Worm (Caenorhabditis elegans) whole organism, L1 larva: Measurements from ENCODE around the gene Y75B8A.63.

Source experiments
- C16A3.4 ChIP-seq: fragments of 150-350 bp; optimal IDR thresholded peaks from 2 replicates; lab custom pipeline; 2014; ENCODE audit warnings: missing biosample characterization, missing genetic modification characterization
- F16B12.6 ChIP-seq: fragments of 150-350 bp; optimal IDR thresholded peaks from 2 replicates; lab custom pipeline; 2014; ENCODE audit warnings: missing biosample characterization, missing genetic modification characterization
- aha-1 ChIP-seq: fragments of 150-350 bp; optimal IDR thresholded peaks from 2 replicates; lab custom pipeline; 2014; ENCODE audit warnings: missing biosample characterization, missing genetic modification characterization
- alr-1 ChIP-seq: fragments of 200-800 bp; sonication (Bioruptor generic); optimal IDR thresholded peaks from 2 replicates; lab custom pipeline; 2018; ENCODE audit warnings: borderline replicate concordance, mild to moderate bottlenecking, missing genetic modification characterization, missing compliant biosample characterization
- blmp-1 ChIP-seq: fragments of 150-350 bp; optimal IDR thresholded peaks from 2 replicates; lab custom pipeline; 2014; ENCODE audit warnings: missing biosample characterization, missing genetic modification characterization
- ceh-8 ChIP-seq: fragments of 200-800 bp; sonication (Bioruptor generic); optimal IDR thresholded peaks from 2 replicates; lab custom pipeline; 2018; ENCODE audit warnings: mild to moderate bottlenecking, missing genetic modification characterization, moderate library complexity, missing compliant biosample characterization
- ceh-88 ChIP-seq: fragments of 200-800 bp; sonication (Bioruptor generic); IDR thresholded peaks from 2 replicates; pipeline ENCODE4 v1.3.6; 2022; ENCODE audit warnings: missing genetic modification characterization, missing compliant biosample characterization
- ces-1 ChIP-seq: fragments of 150-350 bp; optimal IDR thresholded peaks from 2 replicates; lab custom pipeline; 2014; ENCODE audit warnings: missing biosample characterization, missing genetic modification reagents, missing genetic modification characterization
- dpl-1 ChIP-seq, 3 experiments: fragments of 150-350 bp in 2 of 3; sonication (generic microtip) in 1 of 3; optimal IDR thresholded peaks; 2 replicates each; lab custom pipeline; 2014 to 2017; ENCODE audit warnings: missing biosample characterization in 3 of 3, missing genetic modification characterization in 3 of 3, missing genetic modification reagents in 3 of 3
- dsc-1 ChIP-seq: sonication (generic microtip); optimal IDR thresholded peaks from 2 replicates; lab custom pipeline; 2016; ENCODE audit warnings: mild to moderate bottlenecking, missing genetic modification characterization, missing compliant biosample characterization
- efl-1 ChIP-seq, 4 experiments: fragments of 150-350 bp; optimal IDR thresholded peaks in 3 of 4; peaks in 1 of 4; 1 replicate in 1 of 4; 2 replicates in 3 of 4; lab custom pipeline; 2014; ENCODE audit warnings: missing biosample characterization in 2 of 4, missing genetic modification characterization in 2 of 4, missing genetic modification reagents in 2 of 4
- efl-3 ChIP-seq: fragments of 200-800 bp; sonication (Bioruptor generic); optimal IDR thresholded peaks from 2 replicates; lab custom pipeline; 2018; ENCODE audit warnings: mild to moderate bottlenecking, missing genetic modification characterization, missing compliant biosample characterization
- egl-27 ChIP-seq, 2 experiments: fragments of 150-350 bp in 1 of 2; sonication (generic microtip); optimal IDR thresholded peaks; 3 replicates each; lab custom pipeline; 2017 to 2018; ENCODE audit warnings: missing biosample characterization in 2 of 2, missing genetic modification characterization in 2 of 2, missing genetic modification reagents in 2 of 2
- elt-2 ChIP-seq: sonication (generic microtip); optimal IDR thresholded peaks from 2 replicates; lab custom pipeline; 2016; ENCODE audit warnings: missing genetic modification characterization, mild to moderate bottlenecking, inconsistent platforms, missing compliant biosample characterization, missing genetic modification reagents
- elt-3 ChIP-seq, 6 experiments: fragments of 150-350 bp in 1 of 6; sonication (generic microtip); optimal IDR thresholded peaks; 2 replicates each; lab custom pipeline; 2017 to 2018; ENCODE audit warnings: missing biosample characterization in 6 of 6, missing genetic modification characterization in 6 of 6, inconsistent platforms in 1 of 6
- fkh-10 ChIP-seq: sonication (generic microtip); optimal IDR thresholded peaks from 2 replicates; lab custom pipeline; 2017; ENCODE audit warnings: missing biosample characterization, missing genetic modification reagents, missing genetic modification characterization
- grh-1 ChIP-seq: fragments of 200-800 bp; sonication (Bioruptor generic); IDR thresholded peaks from 2 replicates; pipeline ENCODE4 v1.3.6; 2022; ENCODE audit warnings: missing genetic modification reagents, missing genetic modification characterization, missing compliant biosample characterization
- hlh-4 ChIP-seq: sonication (generic microtip); optimal IDR thresholded peaks from 2 replicates; lab custom pipeline; 2016; ENCODE audit warnings: mild to moderate bottlenecking, missing genetic modification characterization, missing compliant biosample characterization
- hpl-2 ChIP-seq: fragments of 150-350 bp; optimal IDR thresholded peaks from 2 replicates; lab custom pipeline; 2014; ENCODE audit warnings: missing biosample characterization, missing genetic modification reagents, missing genetic modification characterization
- jun-1 ChIP-seq: fragments of 150-350 bp; optimal IDR thresholded peaks from 2 replicates; lab custom pipeline; 2014; ENCODE audit warnings: missing biosample characterization, missing genetic modification reagents, missing genetic modification characterization
- lin-14 ChIP-seq: fragments of 200-800 bp; sonication (Bioruptor generic); optimal IDR thresholded peaks from 2 replicates; lab custom pipeline; 2018; ENCODE audit warnings: mild to moderate bottlenecking, missing genetic modification characterization, moderate library complexity, missing compliant biosample characterization
- lin-15B ChIP-seq: fragments of 150-350 bp; sonication (generic microtip); optimal IDR thresholded peaks from 3 replicates; lab custom pipeline; 2014; ENCODE audit warnings: missing biosample characterization, missing genetic modification characterization
- lin-35 ChIP-seq, 2 experiments: fragments of 150-350 bp; optimal IDR thresholded peaks; 2 replicates each; lab custom pipeline; 2014; ENCODE audit warnings: missing biosample characterization in 2 of 2, missing genetic modification characterization in 2 of 2, missing genetic modification reagents in 2 of 2
- lir-3 ChIP-seq: sonication (generic microtip); optimal IDR thresholded peaks from 2 replicates; lab custom pipeline; 2016; ENCODE audit warnings: mild to moderate bottlenecking, missing genetic modification characterization, moderate library complexity, missing compliant biosample characterization; ENCODE audit not compliant: poor library complexity
- lsy-2 ChIP-seq, 2 experiments: fragments of 150-350 bp; optimal IDR thresholded peaks; 2 replicates each; lab custom pipeline; 2014; ENCODE audit warnings: missing biosample characterization in 2 of 2, missing genetic modification characterization in 2 of 2
- nhr-11 ChIP-seq: fragments of 150-350 bp; optimal IDR thresholded peaks from 2 replicates; lab custom pipeline; 2014; ENCODE audit warnings: missing biosample characterization, missing genetic modification characterization
- nhr-12 ChIP-seq: sonication (generic microtip); optimal IDR thresholded peaks from 2 replicates; lab custom pipeline; 2017; ENCODE audit warnings: missing biosample characterization, missing genetic modification characterization
- nhr-28 ChIP-seq: fragments of 150-350 bp; optimal IDR thresholded peaks from 2 replicates; lab custom pipeline; 2014; ENCODE audit warnings: missing biosample characterization, missing genetic modification characterization
- nhr-47 ChIP-seq: sonication (generic microtip); optimal IDR thresholded peaks from 2 replicates; lab custom pipeline; 2016; ENCODE audit warnings: mild to moderate bottlenecking, missing genetic modification characterization, moderate library complexity, missing compliant biosample characterization
- nhr-71 ChIP-seq: sonication (generic microtip); optimal IDR thresholded peaks from 2 replicates; lab custom pipeline; 2016; ENCODE audit warnings: mild to moderate bottlenecking, missing genetic modification characterization, moderate library complexity, missing compliant biosample characterization
- nhr-85 ChIP-seq: sonication (generic microtip); peaks from one replicate; lab custom pipeline; 2016; ENCODE audit warnings: missing genetic modification characterization, inconsistent platforms, missing compliant biosample characterization
- nhr-90 ChIP-seq: sonication (generic microtip); optimal IDR thresholded peaks from 2 replicates; lab custom pipeline; 2016; ENCODE audit warnings: mild to moderate bottlenecking, missing genetic modification characterization, missing compliant biosample characterization; ENCODE audit not compliant: poor library complexity
- pag-3 ChIP-seq: sonication (generic microtip); optimal IDR thresholded peaks from 2 replicates; lab custom pipeline; 2017; ENCODE audit warnings: missing genetic modification characterization, mild to moderate bottlenecking, missing compliant biosample characterization, antibody characterized with exemption, borderline replicate concordance; ENCODE audit not compliant: insufficient read depth
- pax-3 ChIP-seq: fragments of 200-800 bp; sonication (Bioruptor generic); optimal IDR thresholded peaks from 2 replicates; lab custom pipeline; 2018; ENCODE audit warnings: mild to moderate bottlenecking, missing genetic modification characterization, moderate library complexity, missing compliant biosample characterization
- rnt-1 ChIP-seq: sonication (generic microtip); optimal IDR thresholded peaks from 2 replicates; lab custom pipeline; 2016; ENCODE audit warnings: mild to moderate bottlenecking, missing genetic modification characterization, moderate library complexity, missing compliant biosample characterization
- skn-1 ChIP-seq: fragments of 150-350 bp; optimal IDR thresholded peaks from 2 replicates; lab custom pipeline; 2014; ENCODE audit warnings: missing biosample characterization, missing genetic modification characterization
- snu-23 ChIP-seq: sonication (generic microtip); optimal IDR thresholded peaks from 2 replicates; lab custom pipeline; 2016; ENCODE audit warnings: missing genetic modification characterization, missing compliant biosample characterization
- sptf-1 ChIP-seq: fragments of 150-350 bp; optimal IDR thresholded peaks from 2 replicates; lab custom pipeline; 2014; ENCODE audit warnings: missing biosample characterization, missing genetic modification characterization
- sup-37 ChIP-seq: fragments of 200-800 bp; sonication (Bioruptor generic); optimal IDR thresholded peaks from 2 replicates; lab custom pipeline; 2018; ENCODE audit warnings: mild to moderate bottlenecking, missing genetic modification characterization, missing compliant biosample characterization
- tbx-2 ChIP-seq: sonication (generic microtip); optimal IDR thresholded peaks from 2 replicates; lab custom pipeline; 2016; ENCODE audit warnings: missing genetic modification characterization, missing compliant biosample characterization
- unc-62 ChIP-seq: fragments of 150-350 bp; optimal IDR thresholded peaks from 2 replicates; lab custom pipeline; 2014; ENCODE audit warnings: missing biosample characterization, missing genetic modification reagents, missing genetic modification characterization
- unc-86 ChIP-seq: sonication (generic microtip); optimal IDR thresholded peaks from 2 replicates; lab custom pipeline; 2016; ENCODE audit warnings: missing genetic modification characterization, missing compliant biosample characterization

The Y75B8A.63 gene

ce11 chrIII:12373306-12373705 lies 45.6 kb downstream of the Y75B8A.63 start:
- TF ChIP-seq sup-37 (GFP tag; lab: Kevin White, UChicago) (no peak), skn-1 (tag; lab: Kevin White, UChicago) (no peak), unc-86 (tag; lab: Kevin White, UChicago) (no peak), nhr-90 (tag; lab: Kevin White, UChicago) (no peak), lin-35 (GFP tag; optimal IDR thresholded peaks at IDR 0.05; lab: Kevin White, UChicago) (no peak), alr-1 (no peak), aha-1 (tag; lab: Kevin White, UChicago) (no peak), grh-1 (no peak), nhr-85 (no peak), unc-62 (GFP tag; lab: Kevin White, UChicago) (no peak), ceh-8 (GFP tag; lab: Kevin White, UChicago) (no peak), elt-2 (tag; lab: Kevin White, UChicago) (no peak), nhr-47 (tag; lab: Kevin White, UChicago) (no peak), elt-3 (tag; optimal IDR thresholded peaks at IDR 0.05; lab: Kevin White, UChicago) (no peak), pag-3 (tag; lab: Kevin White, UChicago) (no peak), rnt-1 (tag; lab: Kevin White, UChicago) (no peak), ces-1 (GFP tag; lab: Kevin White, UChicago) (no peak), sptf-1 (no peak), nhr-28 (no peak)

ce11 chrIII:12373807-12374266 lies 46.1 kb downstream of the Y75B8A.63 start, which contains the start of gene glrx-5:
Gene glrx-5 (minus strand): TSS chrIII:12373857.
- TF ChIP-seq nhr-11 (tag; lab: Kevin White, UChicago) (no peak), lin-15B (tag; lab: Kevin White, UChicago) (no peak), nhr-90 (tag; lab: Kevin White, UChicago) (no peak), nhr-71 (tag; lab: Kevin White, UChicago) (no peak), lin-14 (no peak), ces-1 (GFP tag; lab: Kevin White, UChicago) (no peak), F16B12.6 (tag; lab: Kevin White, UChicago) (no peak), aha-1 (tag; lab: Kevin White, UChicago) (no peak), pax-3 (tag; lab: Kevin White, UChicago) (no peak), hlh-4 (no peak), tbx-2 (tag; lab: Kevin White, UChicago) (no peak)

- no peak for TF ChIP-seq lin-15B (tag; lab: Kevin White, UChicago)
- TF ChIP-seq nhr-90 (tag; lab: Kevin White, UChicago) = no peak
- TF ChIP-seq lsy-2 (tag; optimal IDR thresholded peaks at IDR 0.05; lab: Kevin White, UChicago) = no peak
- TF ChIP-seq nhr-12 (tag; lab: Kevin White, UChicago) = no peak
- no peak for TF ChIP-seq ceh-88 (GFP tag; lab: Robert Waterston, UW)
- no peak for TF ChIP-seq F16B12.6 (tag; lab: Kevin White, UChicago)
- no peak for TF ChIP-seq nhr-28
- TF ChIP-seq pag-3 (tag; lab: Kevin White, UChicago) = no peak
- no peak for TF ChIP-seq elt-2 (tag; lab: Kevin White, UChicago)
- no peak for TF ChIP-seq jun-1 (tag; lab: Kevin White, UChicago)
- TF ChIP-seq fkh-10 (GFP tag; lab: Kevin White, UChicago) = no peak
- TF ChIP-seq tbx-2 (tag; lab: Kevin White, UChicago) = no peak
- no peak for TF ChIP-seq alr-1
- TF ChIP-seq hpl-2 (GFP tag; lab: Kevin White, UChicago) = no peak
Measured at ce11 chrIII:12375614-12376013, 47.9 kb downstream of the Y75B8A.63 start.

- TF ChIP-seq efl-3 (GFP tag; lab: Kevin White, UChicago) (no peak), lsy-2 (tag; optimal IDR thresholded peaks at IDR 0.05; lab: Kevin White, UChicago) (peak; percentile 58 to 78), nhr-11 (tag; lab: Kevin White, UChicago) (no peak), lir-3 (no peak), egl-27 (tag; optimal IDR thresholded peaks at IDR 0.05; lab: Kevin White, UChicago) (no peak), skn-1 (tag; lab: Kevin White, UChicago) (peak; percentile 62), snu-23 (GFP tag; lab: Kevin White, UChicago) (peak; percentile 48), efl-1 (optimal IDR thresholded peaks at IDR 0.05; lab: Kevin White, UChicago) (peak; percentile 81 to 93), efl-1 (GFP tag; optimal IDR thresholded peaks at IDR 0.05 in 1 of 2; lab: Kevin White, UChicago) (peak; percentile 92 to 99), alr-1 (no peak), lin-35 (GFP tag; optimal IDR thresholded peaks at IDR 0.05; lab: Kevin White, UChicago) (peak; percentile 93 to 96), blmp-1 (tag; lab: Kevin White, UChicago) (peak; percentile 25), dsc-1 (tag; lab: Kevin White, UChicago) (peak; percentile 15), dpl-1 (GFP tag; optimal IDR thresholded peaks at IDR 0.05; lab: Kevin White, UChicago) (peak; percentile 88 to 94 (median 91)), F16B12.6 (tag; lab: Kevin White, UChicago) (peak; percentile 56), pag-3 (tag; lab: Kevin White, UChicago) (no peak), C16A3.4 (tag; lab: Kevin White, UChicago) (peak; percentile 43)
Measured at ce11 chrIII:12377198-12377662, 49.5 kb downstream of the Y75B8A.63 start, which contains the start of gene pph-4.2. Gene pph-4.2 (minus strand): TSS chrIII:12377248.
